Fruit fly (Drosophila melanogaster) whole organism, pupa: Measurements from ENCODE around the gene CG32755.

ENCODE experiments used
- CG10348 ChIP-seq: fragments of 200-800 bp; sonication (Bioruptor generic); IDR thresholded peaks from 2 replicates; pipeline ENCODE4 v1.3.6; 2022; ENCODE audit warnings: missing biosample characterization, missing genetic modification characterization
- CG12605 ChIP-seq: fragments of 200-800 bp; sonication (Bioruptor generic); IDR thresholded peaks from 2 replicates; pipeline ENCODE4 v1.3.6; 2022; ENCODE audit warnings: missing biosample characterization, missing genetic modification characterization
- CG13204 ChIP-seq: fragments of 200-800 bp; sonication (Bioruptor generic); optimal IDR thresholded peaks from 2 replicates; lab custom pipeline; 2018; ENCODE audit warnings: missing biosample characterization, mild to moderate bottlenecking, missing genetic modification characterization, moderate library complexity
- CG14655 ChIP-seq: fragments of 200-800 bp; sonication (Bioruptor generic); optimal IDR thresholded peaks from 3 replicates; lab custom pipeline; 2017; ENCODE audit warnings: mild to moderate bottlenecking, missing biosample characterization, missing genetic modification reagents, missing genetic modification characterization
- CG15710 ChIP-seq: fragments of 200-800 bp; sonication (Bioruptor generic); optimal IDR thresholded peaks from 2 replicates; lab custom pipeline; 2018; ENCODE audit warnings: missing biosample characterization, mild to moderate bottlenecking, missing genetic modification characterization, moderate library complexity
- CG17806 ChIP-seq: fragments of 200-800 bp; sonication (Bioruptor generic); optimal IDR thresholded peaks from 2 replicates; lab custom pipeline; 2018; ENCODE audit warnings: missing biosample characterization, mild to moderate bottlenecking, missing genetic modification characterization, moderate library complexity
- CG32121 ChIP-seq: fragments of 200-800 bp; sonication (Bioruptor generic); IDR thresholded peaks from 2 replicates; pipeline ENCODE4 v1.3.6; 2022; ENCODE audit warnings: missing biosample characterization, missing genetic modification characterization
- CG34367 ChIP-seq: fragments of 200-800 bp; sonication (Bioruptor generic); optimal IDR thresholded peaks from 2 replicates; lab custom pipeline; 2018; ENCODE audit warnings: missing biosample characterization, mild to moderate bottlenecking, missing genetic modification characterization
- CG4496 ChIP-seq: fragments of 200-800 bp; sonication (Bioruptor generic); IDR thresholded peaks from 3 replicates; pipeline ENCODE4 v1.3.6; 2022; ENCODE audit warnings: missing biosample characterization, missing genetic modification characterization
- CG8159 ChIP-seq: fragments of 200-800 bp; sonication (Bioruptor generic); optimal IDR thresholded peaks from 3 replicates; lab custom pipeline; 2018; ENCODE audit warnings: missing biosample characterization, mild to moderate bottlenecking, missing genetic modification characterization, moderate library complexity
- CG8301 ChIP-seq: fragments of 200-800 bp; sonication (Bioruptor generic); optimal IDR thresholded peaks from 2 replicates; lab custom pipeline; 2018; ENCODE audit warnings: missing biosample characterization, mild to moderate bottlenecking, missing genetic modification characterization
- CG9948 ChIP-seq: fragments of 200-800 bp; sonication (Bioruptor generic); optimal IDR thresholded peaks from 2 replicates; lab custom pipeline; 2018; ENCODE audit warnings: missing biosample characterization, mild to moderate bottlenecking, missing genetic modification characterization, moderate library complexity
- D1 ChIP-seq: fragments of 200-800 bp; sonication (Bioruptor generic); optimal IDR thresholded peaks from 2 replicates; lab custom pipeline; 2018; ENCODE audit warnings: missing biosample characterization, mild to moderate bottlenecking, missing genetic modification characterization, moderate library complexity
- EcR ChIP-seq: fragments of 200-800 bp; sonication (Bioruptor generic); optimal IDR thresholded peaks from 3 replicates; lab custom pipeline; 2019; ENCODE audit warnings: missing biosample characterization, missing genetic modification characterization, mild to moderate bottlenecking, moderate library complexity, missing genetic modification reagents
- Ets98B ChIP-seq: fragments of 200-800 bp; sonication (Bioruptor generic); IDR thresholded peaks from 2 replicates; pipeline ENCODE4 v1.3.6; 2022; ENCODE audit warnings: missing biosample characterization, missing genetic modification characterization
- Pif1A ChIP-seq: fragments of 200-800 bp; sonication (Bioruptor generic); optimal IDR thresholded peaks from 3 replicates; lab custom pipeline; 2016; ENCODE audit warnings: missing biosample characterization, missing genetic modification characterization
- Pif1B ChIP-seq: fragments of 200-800 bp; sonication (Bioruptor generic); optimal IDR thresholded peaks from 3 replicates; lab custom pipeline; 2016; ENCODE audit warnings: missing biosample characterization, missing genetic modification characterization
- Snoo ChIP-seq: fragments of 200-800 bp; sonication (Bioruptor generic); optimal IDR thresholded peaks from 3 replicates; lab custom pipeline; 2017; ENCODE audit warnings: missing biosample characterization, mild to moderate bottlenecking, missing genetic modification characterization, inconsistent platforms
- fd96Ca ChIP-seq: fragments of 200-800 bp; sonication (Bioruptor generic); IDR thresholded peaks from 3 replicates; pipeline ENCODE4 v1.3.6; 2022; ENCODE audit warnings: missing biosample characterization, missing genetic modification characterization
- gl ChIP-seq: fragments of 200-800 bp; sonication (Bioruptor generic); optimal IDR thresholded peaks from 2 replicates; lab custom pipeline; 2018; ENCODE audit warnings: missing biosample characterization, mild to moderate bottlenecking, missing genetic modification characterization
- rn ChIP-seq: fragments of 200-800 bp; sonication (Bioruptor generic); IDR thresholded peaks from 2 replicates; pipeline ENCODE4 v1.3.6; 2022; ENCODE audit warnings: missing biosample characterization, missing genetic modification characterization

The CG32755 gene

DNA sequence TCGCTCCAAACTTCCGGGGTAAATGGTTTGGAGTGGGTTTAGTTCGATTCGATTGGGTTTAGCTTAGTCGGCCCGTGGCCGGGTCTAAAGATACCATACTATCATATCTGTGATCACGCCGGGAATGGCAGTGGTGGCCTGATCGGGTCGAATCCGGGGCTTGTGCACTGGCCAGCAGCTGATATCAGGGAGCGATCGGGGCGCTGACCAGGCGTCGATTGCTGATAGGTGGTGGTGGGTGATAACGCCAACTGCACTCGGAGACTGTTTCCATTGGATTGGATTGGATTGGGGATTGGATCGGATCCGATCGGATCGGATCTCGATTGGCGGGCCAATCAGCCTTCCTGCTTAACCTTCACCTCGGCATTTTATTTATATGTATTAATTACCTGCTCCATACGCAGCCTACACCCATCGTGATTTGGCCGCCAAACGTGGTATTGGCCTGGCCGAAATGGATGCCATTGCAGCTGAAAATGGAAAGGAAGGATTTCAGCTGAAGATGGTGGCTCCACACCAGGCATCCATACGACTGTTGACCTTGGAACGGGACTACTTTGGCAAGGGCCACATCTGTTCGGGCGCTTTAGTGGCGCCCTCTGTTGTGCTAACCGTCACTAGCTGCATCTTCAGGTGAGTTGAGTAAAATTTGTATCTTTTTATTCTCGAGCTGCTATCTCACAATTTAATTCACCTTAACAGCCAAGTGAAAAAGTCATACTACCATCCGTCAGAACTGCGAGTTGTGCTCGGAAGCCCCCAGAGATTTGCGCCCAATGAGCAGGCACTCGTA, 6.8 kb downstream of the CG32755 start:
- no peak for TF ChIP-seq CG17806 (tag; lab: Kevin White, UChicago)
- TF ChIP-seq EcR (GFP tag; lab: Kevin White, UChicago), result peak; percentile 55

DNA sequence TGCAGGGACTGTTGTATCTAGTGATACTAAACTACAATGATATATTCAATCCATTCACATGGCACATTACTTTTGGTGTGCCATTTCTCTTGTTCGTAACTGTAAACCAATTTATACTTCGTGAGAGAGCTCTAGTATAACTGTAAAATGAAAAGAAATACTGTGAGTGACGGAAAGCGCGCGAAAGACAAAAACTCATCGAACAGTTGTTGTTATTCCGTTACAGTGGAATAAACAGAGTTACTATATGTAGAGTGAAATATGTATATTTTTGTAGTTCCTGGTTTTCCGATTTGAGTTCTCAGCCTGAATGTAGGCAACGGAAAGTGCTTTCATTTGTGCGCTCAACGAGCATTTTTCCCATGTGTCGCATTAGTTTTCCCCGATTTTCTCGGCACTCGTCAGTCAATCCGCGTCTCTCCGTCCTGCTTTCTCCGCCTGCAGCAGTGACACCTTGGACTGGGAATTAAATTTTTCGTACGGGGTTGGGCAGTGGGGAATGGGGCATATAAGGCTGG, 14.2 kb downstream of the CG32755 start:
- TF ChIP-seq CG4496 (GFP tag; lab: Robert Waterston, UW), result peak; percentile 36; the same call in 2 of the 3 replicates
- no peak for TF ChIP-seq EcR (GFP tag; lab: Kevin White, UChicago)
- TF ChIP-seq CG14655 (GFP tag; lab: Kevin White, UChicago), result no peak
- no peak for TF ChIP-seq CG10348 (GFP tag; lab: Robert Waterston, UW)
- TF ChIP-seq CG17806 (tag; lab: Kevin White, UChicago), result no peak
- no peak for TF ChIP-seq CG15710 (tag; lab: Kevin White, UChicago)
- TF ChIP-seq, all 21 proteins: peak for 1

DNA sequence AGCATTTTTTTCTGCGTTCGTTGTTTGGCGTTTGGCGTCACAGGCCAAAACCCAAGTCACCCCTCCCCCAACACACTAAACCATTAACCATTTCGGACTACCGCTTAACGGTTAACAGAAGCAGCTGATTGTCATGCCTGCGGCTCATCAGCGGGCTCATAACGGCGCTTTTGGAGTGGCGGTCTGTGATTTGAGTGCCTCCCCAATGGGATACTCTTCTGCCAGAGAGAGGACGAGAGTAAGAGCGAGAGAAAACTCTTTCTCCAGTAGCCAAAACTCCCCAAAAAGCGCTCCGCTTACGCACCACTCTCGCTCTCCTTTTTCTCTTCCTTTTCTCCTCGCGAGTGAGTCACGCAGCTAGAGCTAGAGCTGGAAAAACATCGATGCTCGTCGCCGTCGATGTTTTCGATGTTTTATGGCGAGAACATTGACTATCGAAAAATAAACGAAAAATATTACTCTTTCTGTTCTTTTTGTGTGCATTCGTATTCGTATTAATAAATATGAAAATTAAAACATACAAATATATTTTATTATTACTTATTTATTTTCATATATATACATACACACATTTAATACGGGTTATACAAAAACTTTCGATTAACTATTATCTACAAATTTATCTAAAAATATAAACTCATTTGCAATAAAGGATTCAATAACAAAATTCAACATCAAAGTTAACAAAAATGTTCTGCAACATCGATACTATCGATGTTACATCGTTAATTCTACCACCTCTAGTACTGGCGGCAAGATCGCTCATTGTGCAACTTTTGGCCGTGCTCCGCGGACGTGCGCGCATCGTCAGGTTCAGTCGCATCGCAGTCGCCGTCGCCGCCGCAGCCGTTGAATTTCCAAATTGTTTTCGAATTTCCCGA, 15.7 kb downstream of the CG32755 start, which contains the start of gene Grip:
Gene Grip, plus strand, starts transcription at position 763 of the 881 bp plus-strand sequence.
- TF ChIP-seq CG12605 (no peak), fd96Ca (GFP tag; lab: Robert Waterston, UW) (no peak), CG13204 (GFP tag; lab: Kevin White, UChicago) (no peak), gl (tag; lab: Kevin White, UChicago) (no peak), Snoo (tag; lab: Kevin White, UChicago) (no peak), CG15710 (tag; lab: Kevin White, UChicago) (peak; percentile 8), Pif1A (GFP tag; lab: Kevin White, UChicago) (no peak), CG9948 (no peak), Pif1B (no peak), CG32121 (GFP tag; lab: Robert Waterston, UW) (no peak), CG10348 (GFP tag; lab: Robert Waterston, UW) (no peak), EcR (GFP tag; lab: Kevin White, UChicago) (no peak), CG34367 (tag; lab: Kevin White, UChicago) (no peak), Ets98B (GFP tag; lab: Robert Waterston, UW) (peak; percentile 11), CG4496 (GFP tag; lab: Robert Waterston, UW) (peak; percentile 13; the same call in 2 of the 3 replicates), CG8301 (tag; lab: Kevin White, UChicago) (peak; percentile 10), CG17806 (tag; lab: Kevin White, UChicago) (no peak), D1 (tag; lab: Kevin White, UChicago) (no peak), CG8159 (tag; lab: Kevin White, UChicago) (peak; percentile 16), rn (GFP tag; lab: Robert Waterston, UW) (no peak), CG14655 (GFP tag; lab: Kevin White, UChicago) (peak; percentile 47)

DNA sequence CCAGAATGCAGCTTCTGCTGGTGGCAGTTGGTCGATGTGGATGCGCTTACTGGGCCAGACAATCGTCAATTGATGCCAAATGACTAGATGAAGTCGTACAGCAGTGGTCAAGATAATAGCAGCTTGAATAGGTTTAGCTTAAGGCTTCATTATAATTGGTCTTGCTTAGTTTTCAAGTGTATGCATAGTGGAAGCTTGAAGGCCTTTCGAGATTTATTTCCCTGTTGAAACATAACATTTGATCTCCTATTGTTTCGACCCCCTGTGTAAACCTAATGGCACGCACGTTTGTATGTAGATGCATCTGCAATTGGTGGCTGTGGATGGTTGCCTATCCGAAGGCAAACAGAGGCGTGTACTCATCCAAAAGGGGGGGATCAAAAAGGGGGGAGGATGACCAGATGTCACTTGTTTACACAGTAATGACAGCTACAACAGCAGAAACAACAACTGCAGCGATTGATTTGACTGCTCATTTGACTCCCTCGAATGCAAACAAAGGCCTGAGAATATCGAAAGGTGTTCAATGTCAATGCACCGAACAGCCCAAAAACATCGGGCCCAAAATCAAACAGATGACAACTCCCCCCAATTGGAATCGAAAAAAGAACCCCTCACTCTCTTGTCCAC, 18.2 kb downstream of the CG32755 start:
- TF ChIP-seq Ets98B (GFP tag; lab: Robert Waterston, UW) (peak; percentile 87), CG13204 (GFP tag; lab: Kevin White, UChicago) (no peak), CG4496 (GFP tag; lab: Robert Waterston, UW) (peak; percentile 90), CG34367 (tag; lab: Kevin White, UChicago) (peak; percentile 69), CG8301 (tag; lab: Kevin White, UChicago) (peak; percentile 78), rn (GFP tag; lab: Robert Waterston, UW) (no peak), Snoo (tag; lab: Kevin White, UChicago) (no peak), CG15710 (tag; lab: Kevin White, UChicago) (peak; percentile 64), CG32121 (GFP tag; lab: Robert Waterston, UW) (peak; percentile 80), EcR (GFP tag; lab: Kevin White, UChicago) (no peak), CG17806 (tag; lab: Kevin White, UChicago) (peak; percentile 69), CG12605 (peak; percentile 86), Pif1B (peak; percentile 59), CG8159 (tag; lab: Kevin White, UChicago) (peak; percentile 61), Pif1A (GFP tag; lab: Kevin White, UChicago) (peak; percentile 78), D1 (tag; lab: Kevin White, UChicago) (no peak), fd96Ca (GFP tag; lab: Robert Waterston, UW) (peak; percentile 90), CG14655 (GFP tag; lab: Kevin White, UChicago) (peak; percentile 81), CG10348 (GFP tag; lab: Robert Waterston, UW) (0 out of 2 replicates have a peak, but pooled peaks have one; percentile 23), gl (tag; lab: Kevin White, UChicago) (peak; percentile 3), CG9948 (peak; percentile 69)
